Worm (Caenorhabditis elegans) whole organism, midembryonic: Measurements from ENCODE around the gene K12D9.1.

ENCODE experiments used
- T22C8.4 ChIP-seq: fragments of 200-800 bp; sonication (Bioruptor generic); IDR thresholded peaks from 2 replicates; pipeline ENCODE4 v1.3.6; 2022; ENCODE audit warnings: missing genetic modification characterization, missing compliant biosample characterization
- cog-1 ChIP-seq: sonication (generic microtip); optimal IDR thresholded peaks from 2 replicates; lab custom pipeline; 2016; ENCODE audit warnings: missing genetic modification characterization, missing compliant biosample characterization
- med-1 ChIP-seq: sonication (generic microtip); optimal IDR thresholded peaks from 2 replicates; lab custom pipeline; 2017; ENCODE audit warnings: missing genetic modification characterization, mild to moderate bottlenecking, missing compliant biosample characterization, antibody characterized with exemption, missing genetic modification reagents; ENCODE audit not compliant: insufficient read depth
- ref-1 ChIP-seq: fragments of 200-800 bp; sonication (Bioruptor generic); conservative IDR thresholded peaks from 2 replicates; pipeline ENCODE4 v1.3.6; 2022; ENCODE audit warnings: missing genetic modification reagents, missing genetic modification characterization, missing compliant biosample characterization
- ztf-29 ChIP-seq: fragments of 200-800 bp; sonication (Bioruptor generic); IDR thresholded peaks from 2 replicates; pipeline ENCODE4 v1.3.6; 2022; ENCODE audit warnings: missing genetic modification reagents, missing genetic modification characterization, missing compliant biosample characterization

ce11 chrV:2964786-2965185, 49.5 kb upstream of the K12D9.1 start, which contains the start of gene srh-88:
- TF ChIP-seq cog-1 (tag; lab: Kevin White, UChicago) (no peak), T22C8.4 (GFP tag; lab: Robert Waterston, UW) (no peak), ref-1 (GFP tag; lab: Robert Waterston, UW) (no peak), med-1 (GFP tag; lab: Kevin White, UChicago) (no peak), ztf-29 (GFP tag; lab: Robert Waterston, UW) (no peak)
